Fruit fly (Drosophila melanogaster): Measurements from ENCODE around the gene CG31086.

dm6 chr3R:26226506-26227277, 41.6 kb downstream of the CG31086 start:
- no peak for TF ChIP-seq dan (GFP tag; IDR thresholded peaks at IDR 0.05)
- no peak for TF ChIP-seq sna (GFP tag; IDR thresholded peaks at IDR 0.05; ENCODE audit: partially characterized antibody)
- no peak for TF ChIP-seq ato (GFP tag; IDR thresholded peaks at IDR 0.05; ENCODE audit: partially characterized antibody)
- TF ChIP-seq bbx (GFP tag; IDR thresholded peaks at IDR 0.05; ENCODE audit: partially characterized antibody), result no peak
- TF ChIP-seq CG6813 (GFP tag; optimal IDR thresholded peaks at IDR 0.05), result no peak
- no peak for TF ChIP-seq CG11504 (tag; optimal IDR thresholded peaks at IDR 0.05)
- TF ChIP-seq pum (GFP tag; optimal IDR thresholded peaks at IDR 0.05), result no peak
- no peak for TF ChIP-seq Sry-δ (GFP tag; optimal IDR thresholded peaks at IDR 0.05)
